Worm (Caenorhabditis elegans) whole organism, L4/young adult: ENCODE results near the gene W03H9.2.

Source experiments
- dao-5 ChIP-seq: sonication (generic microtip); optimal IDR thresholded peaks from 2 replicates; lab custom pipeline; 2016; ENCODE audit warnings: missing genotype, missing genetic modification characterization, moderate library complexity, missing compliant biosample characterization
- him-1 ChIP-seq: sonication (generic microtip); optimal IDR thresholded peaks from 2 replicates; lab custom pipeline; 2016; ENCODE audit warnings: missing genotype, missing genetic modification reagents, missing genetic modification characterization, missing compliant biosample characterization

DNA sequence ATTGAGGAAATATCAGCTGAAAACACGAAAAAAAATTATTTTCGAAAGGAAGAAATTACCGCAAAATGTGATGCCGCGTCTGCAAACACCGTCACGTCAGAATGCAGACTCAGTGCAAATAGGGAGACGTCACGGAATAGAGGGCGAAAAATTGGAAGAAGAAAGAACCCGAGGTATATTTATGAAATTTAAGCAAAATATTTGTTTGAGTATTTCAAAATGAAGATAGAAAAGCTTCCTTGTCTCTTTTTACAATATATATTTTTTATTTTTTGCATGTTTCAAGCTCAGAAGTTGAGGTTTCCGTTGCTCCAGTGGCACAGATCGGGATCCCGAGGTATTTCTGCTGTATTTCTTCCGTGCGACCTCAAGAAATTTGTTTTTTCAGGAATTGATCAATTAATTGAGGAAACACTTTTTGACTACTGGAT is at the start of gene W03H9.2:
- TF ChIP-seq him-1 (tag; lab: Kevin White, UChicago) (no peak), dao-5 (tag; lab: Kevin White, UChicago) (no peak)
